Fruit fly (Drosophila melanogaster): ENCODE results near the gene CG13689.

CG13689 gene

DNA sequence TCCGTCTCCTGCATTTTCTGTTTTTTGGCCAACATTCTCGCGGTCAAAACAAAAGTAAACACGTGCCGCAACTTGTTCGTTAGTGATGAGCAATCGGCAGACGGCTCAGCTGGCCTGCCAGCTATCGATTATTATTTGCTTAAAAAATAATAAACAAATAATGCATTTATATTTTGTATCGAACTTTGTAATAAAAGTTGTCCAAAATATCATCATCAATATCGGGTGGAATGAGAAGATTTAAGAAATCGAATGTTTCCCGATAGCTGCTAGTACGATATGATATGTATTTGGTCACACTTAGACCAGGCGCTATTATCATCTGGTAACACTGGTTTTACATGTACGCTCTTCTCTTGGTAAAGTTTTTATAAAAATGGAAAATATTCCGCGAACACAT lies 34.6 kb upstream of the CG13689 start, which contains the start of the genes Nle and Sf3b1 (continued):
- no peak for TF ChIP-seq sr (GFP tag; IDR thresholded peaks at IDR 0.05)
- no peak for TF ChIP-seq Hand (GFP tag; optimal IDR thresholded peaks at IDR 0.05)
- peak; percentile 46 for TF ChIP-seq Bdp1 (GFP tag; optimal IDR thresholded peaks at IDR 0.05)
- peak; percentile 63 for TF ChIP-seq CG17361 (GFP tag; IDR thresholded peaks at IDR 0.05)
- peak; percentile 96 for TF ChIP-seq knrl (GFP tag; IDR thresholded peaks at IDR 0.05; ENCODE audit: partially characterized antibody)
- no peak for TF ChIP-seq danr (GFP tag; IDR thresholded peaks at IDR 0.05)
- no peak for TF ChIP-seq CG30431 (GFP tag; optimal IDR thresholded peaks at IDR 0.05)
- TF ChIP-seq H15 (GFP tag; IDR thresholded peaks at IDR 0.05) = no peak
- TF ChIP-seq ftz-f1 (GFP tag; optimal IDR thresholded peaks at IDR 0.05) = peak; percentile 20
- TF ChIP-seq CG8290 (GFP tag; optimal IDR thresholded peaks at IDR 0.05) = no peak
- TF ChIP-seq CG8290 (tag; optimal IDR thresholded peaks at IDR 0.05) = no peak
- TF ChIP-seq CG32767 (GFP tag; IDR thresholded peaks at IDR 0.05) = no peak
- TF ChIP-seq gcm2 (GFP tag; optimal IDR thresholded peaks at IDR 0.05) = no peak
- 0 out of 2 replicates have a peak, but pooled peaks have one; percentile 2 for TF ChIP-seq CG17328 (GFP tag; IDR thresholded peaks at IDR 0.05)
- TF ChIP-seq dysf (GFP tag; IDR thresholded peaks at IDR 0.05) = peak; percentile 18; the same call in 1 of the 3 replicates
- TF ChIP-seq CG7928 (GFP tag; optimal IDR thresholded peaks at IDR 0.05) = peak; percentile 4
- peak; percentile 80 for TF ChIP-seq CHES-1-like (GFP tag; optimal IDR thresholded peaks at IDR 0.05)
- peak; percentile 10 for TF ChIP-seq Dad (GFP tag; optimal IDR thresholded peaks at IDR 0.05)
- peak; percentile 35 for TF ChIP-seq HmgZ (tag; optimal IDR thresholded peaks at IDR 0.05)
- TF ChIP-seq CG1024 (GFP tag; IDR thresholded peaks at IDR 0.05) = no peak
- TF ChIP-seq Doc2 (GFP tag; IDR thresholded peaks at IDR 0.05) = no peak
- TF ChIP-seq Fer1 (GFP tag; optimal IDR thresholded peaks at IDR 0.05) = peak; percentile 46
- TF ChIP-seq dati (GFP tag; IDR thresholded peaks at IDR 0.05) = no peak
- TF ChIP-seq CG32772 (GFP tag; IDR thresholded peaks at IDR 0.05) = peak; percentile 23; the same call in 1 of the 2 replicates
- TF ChIP-seq CG11247 (GFP tag; IDR thresholded peaks at IDR 0.05) = no peak
- TF ChIP-seq CoRest (tag; optimal IDR thresholded peaks at IDR 0.05) = peak; percentile 60
- TF ChIP-seq Taf1 (GFP tag; IDR thresholded peaks at IDR 0.05) = no peak
- TF ChIP-seq fd3F (GFP tag; optimal IDR thresholded peaks at IDR 0.05) = no peak
- TF ChIP-seq Pdp1 (GFP tag; optimal IDR thresholded peaks at IDR 0.05) = peak in 1 of 2 experiments; percentile 48
- TF ChIP-seq scrt (GFP tag; optimal IDR thresholded peaks at IDR 0.05) = no peak
- TF ChIP-seq Elba2 (GFP tag; optimal IDR thresholded peaks at IDR 0.05) = peak; percentile 68
- peak; percentile 93 for TF ChIP-seq CG2116 (GFP tag; optimal IDR thresholded peaks at IDR 0.05)
- TF ChIP-seq Jarid2 (GFP tag; optimal IDR thresholded peaks at IDR 0.05) = no peak
- TF ChIP-seq CkIIα-i1 (GFP tag; IDR thresholded peaks at IDR 0.05) = no peak
- peak; percentile 58 for TF ChIP-seq MESR4 (GFP tag; optimal IDR thresholded peaks at IDR 0.05)
- TF ChIP-seq CG10959 (GFP tag; IDR thresholded peaks at IDR 0.05) = no peak
- no peak for TF ChIP-seq Tbp (GFP tag; optimal IDR thresholded peaks at IDR 0.05)
- TF ChIP-seq cas (GFP tag; IDR thresholded peaks at IDR 0.05) = no peak
- peak; percentile 77 for TF ChIP-seq Sry-β (GFP tag; optimal IDR thresholded peaks at IDR 0.05)
- TF ChIP-seq mam (GFP tag; optimal IDR thresholded peaks at IDR 0.05) = peak; percentile 57
- peak; percentile 78 for TF ChIP-seq CG3847 (GFP tag; IDR thresholded peaks at IDR 0.05)
- TF ChIP-seq Six4 (GFP tag; optimal IDR thresholded peaks at IDR 0.05) = peak; percentile 42
- no peak for TF ChIP-seq wdn (GFP tag; IDR thresholded peaks at IDR 0.05)
- TF ChIP-seq grau (tag; optimal IDR thresholded peaks at IDR 0.05) = peak; percentile 44
- no peak for TF ChIP-seq Trl (optimal IDR thresholded peaks at IDR 0.05)
- TF ChIP-seq Trl (GFP tag; optimal IDR thresholded peaks at IDR 0.05) = peak; percentile 35
- TF ChIP-seq sug (tag; optimal IDR thresholded peaks at IDR 0.05) = peak; percentile 80
- no peak for TF ChIP-seq toy (GFP tag; IDR thresholded peaks at IDR 0.05)
- no peak for TF ChIP-seq p53 (GFP tag; optimal IDR thresholded peaks at IDR 0.05)
- peak; percentile 37 for TF ChIP-seq zfh2 (GFP tag; optimal IDR thresholded peaks at IDR 0.05)
- no peak for TF ChIP-seq PHDP (tag; optimal IDR thresholded peaks at IDR 0.05)
- peak; percentile 80 for TF ChIP-seq CG10267 (tag; optimal IDR thresholded peaks at IDR 0.05)
- TF ChIP-seq CG17359 (tag; optimal IDR thresholded peaks at IDR 0.05) = peak; percentile 39

Measured in whole organism, embryonic.